Fruit fly (Drosophila melanogaster) S2 (cell line): ENCODE data around the gene mRpL15.

Experiments
- CG8478 ChIP-seq: fragments of >200 bp; optimal IDR thresholded peaks from 2 replicates; lab custom pipeline; 2018
- CTCF ChIP-seq, 2 experiments: fragments of >200 bp; optimal IDR thresholded peaks; 2 replicates each; lab custom pipeline; 2018

DNA sequence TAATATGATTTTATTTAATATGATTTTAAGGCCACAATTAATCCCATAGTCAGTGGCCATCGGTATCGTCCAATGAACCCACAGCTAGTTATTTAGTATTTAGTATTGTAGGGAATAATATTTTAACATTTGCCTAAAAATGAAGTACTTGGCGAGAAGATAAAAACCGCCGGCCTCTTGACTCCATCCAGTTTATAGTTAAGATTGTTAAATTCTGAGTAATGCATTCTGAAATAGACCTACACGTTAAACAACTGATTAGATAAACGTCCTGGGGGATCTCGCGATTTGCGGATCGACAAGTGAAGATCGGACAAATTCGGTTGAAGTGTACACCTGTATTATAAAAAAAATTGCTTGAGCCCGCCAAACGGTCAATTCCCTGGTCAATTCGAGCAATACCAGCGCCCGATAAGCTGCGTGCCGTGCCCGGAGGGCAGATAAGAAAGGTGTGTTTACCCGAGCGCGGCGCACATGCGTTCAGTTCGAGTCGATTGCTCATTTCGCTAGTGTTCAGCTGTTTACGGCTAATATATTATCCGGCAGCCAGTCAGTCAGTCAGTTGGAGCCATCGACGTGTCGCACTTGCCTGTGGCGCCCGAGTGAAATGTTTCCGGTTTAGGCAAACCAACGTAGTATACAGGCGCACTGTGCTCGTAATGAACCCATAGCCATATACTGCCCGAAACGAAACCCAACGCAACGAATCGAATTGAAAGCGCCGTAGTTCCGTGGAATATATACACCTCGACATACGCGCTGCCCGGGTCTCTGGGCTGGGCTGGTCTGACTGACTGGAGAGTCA, 48.8 kb downstream of the mRpL15 start:
- TF ChIP-seq CG8478 (lab: Kevin White, UChicago) (no peak), CTCF (optimal IDR thresholded peaks at IDR 0.05; lab: Kevin White, UChicago) (no peak)
